Fruit fly (Drosophila melanogaster) whole organism, embryonic: ENCODE measurements around the gene Fancl.

ENCODE experiments used
- CG4404 ChIP-seq: fragments of 200-800 bp; sonication (Bioruptor generic); IDR thresholded peaks from 2 replicates; pipeline ENCODE4 v1.3.6; 2022; ENCODE audit warnings: missing biosample characterization, missing genetic modification characterization
- gsb-n ChIP-seq: fragments of 200-800 bp; sonication (Bioruptor generic); optimal IDR thresholded peaks from 3 replicates; lab custom pipeline; 2018; ENCODE audit warnings: missing biosample characterization, mild to moderate bottlenecking, missing genetic modification characterization

DNA sequence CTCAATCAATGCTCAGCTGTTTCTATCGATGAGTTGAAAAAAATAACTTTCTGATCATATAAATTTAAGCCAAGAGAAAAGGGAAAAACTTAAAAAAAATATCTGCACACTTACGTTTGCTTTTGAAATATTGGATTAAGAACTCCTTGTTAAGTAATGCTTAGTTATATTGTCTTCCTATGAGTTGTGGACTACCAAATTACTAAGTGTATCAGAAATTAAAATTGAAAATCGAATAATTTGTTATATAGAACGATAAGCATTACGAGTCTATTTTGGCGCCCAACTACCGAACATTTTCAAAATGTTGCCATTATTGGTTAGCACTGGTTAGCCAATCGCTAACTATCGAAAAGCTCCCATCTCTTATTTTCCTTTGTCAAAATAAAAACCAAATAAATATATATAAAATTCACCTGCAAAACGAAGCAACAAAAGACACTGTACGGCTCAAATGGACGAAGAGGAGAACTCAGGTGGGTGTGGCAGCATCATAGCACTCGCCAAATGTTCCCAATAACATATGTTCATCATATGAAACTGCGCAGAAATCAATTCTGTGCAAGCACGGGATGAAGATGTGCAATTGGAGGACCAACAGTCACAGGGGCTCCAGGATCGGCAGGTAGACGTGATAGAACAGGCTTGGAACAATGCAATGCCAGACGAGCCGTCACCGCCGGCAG is 3.7 kb downstream of the Fancl start, which contains the start of gene ohgt:
- no peak for TF ChIP-seq CG4404 (GFP tag; lab: Robert Waterston, UW)
- no peak for TF ChIP-seq gsb-n (tag; lab: Kevin White, UChicago)
